Fruit fly (Drosophila melanogaster): ENCODE results near the gene Had1.

Gene Had1

dm6 chrX:16275854-16276338 lies 32.6 kb downstream of the Had1 start, which contains the start of the genes kat80 and Prosalpha4 (continued):
- TF ChIP-seq CG10543 (GFP tag; optimal IDR thresholded peaks at IDR 0.05) (peak; percentile 27), stc (GFP tag; IDR thresholded peaks at IDR 0.05) (no peak), scrt (GFP tag; optimal IDR thresholded peaks at IDR 0.05) (no peak), gsb (GFP tag; IDR thresholded peaks at IDR 0.05) (no peak), CG4854 (GFP tag; optimal IDR thresholded peaks at IDR 0.05) (no peak), run (tag; optimal IDR thresholded peaks at IDR 0.05) (no peak), Ravus (GFP tag; IDR thresholded peaks at IDR 0.05) (no peak), gfzf (GFP tag; optimal IDR thresholded peaks at IDR 0.05) (peak; percentile 58), Ets65A (GFP tag) (no peak), CG4707 (GFP tag; optimal IDR thresholded peaks at IDR 0.05) (no peak), Deaf1 (tag; optimal IDR thresholded peaks at IDR 0.05) (no peak), CG42726 (GFP tag; IDR thresholded peaks at IDR 0.05; ENCODE audit: partially characterized antibody) (peak; percentile 41; the same call in 1 of the 2 replicates), jing (GFP tag; optimal IDR thresholded peaks at IDR 0.05) (no peak), nerfin-2 (GFP tag; IDR thresholded peaks at IDR 0.05; ENCODE audit: partially characterized antibody) (no peak), br (optimal IDR thresholded peaks at IDR 0.05) (no peak), HLH3B (GFP tag; IDR thresholded peaks at IDR 0.05) (no peak), MBD-R2 (GFP tag; IDR thresholded peaks at IDR 0.05) (peak; percentile 46; the same call in 1 of the 2 replicates), tio (GFP tag; optimal IDR thresholded peaks at IDR 0.05) (no peak), fd102C (GFP tag; optimal IDR thresholded peaks at IDR 0.05) (no peak), CG7357 (GFP tag; IDR thresholded peaks at IDR 0.05) (no peak), dm (GFP tag; optimal IDR thresholded peaks at IDR 0.05) (no peak), slbo (GFP tag; IDR thresholded peaks at IDR 0.05) (peak; percentile 28; the same call in 1 of the 2 replicates), Hr39 (optimal IDR thresholded peaks at IDR 0.05) (no peak), CG17385 (GFP tag; optimal IDR thresholded peaks at IDR 0.05) (peak; percentile 19), CG17829 (tag; optimal IDR thresholded peaks at IDR 0.05) (peak; percentile 63), Usf (GFP tag; optimal IDR thresholded peaks at IDR 0.05) (no peak), Fer2 (tag; optimal IDR thresholded peaks at IDR 0.05) (no peak), bigmax (GFP tag; optimal IDR thresholded peaks at IDR 0.05) (no peak), Mrtf (GFP tag; IDR thresholded peaks at IDR 0.05) (no peak), HLH54F (GFP tag; optimal IDR thresholded peaks at IDR 0.05) (no peak), CG30020 (tag; optimal IDR thresholded peaks at IDR 0.05) (peak; percentile 78), insv (GFP tag; optimal IDR thresholded peaks at IDR 0.05) (no peak), Camta (GFP tag; optimal IDR thresholded peaks at IDR 0.05) (no peak), corto (GFP tag; optimal IDR thresholded peaks at IDR 0.05) (no peak)

dm6 chrX:16275168-16275853 lies 33.2 kb downstream of the Had1 start:
- TF ChIP-seq chinmo (GFP tag; IDR thresholded peaks at IDR 0.05; ENCODE audit: partially characterized antibody) (0 out of 4 replicates have a peak, but pooled peaks have one; percentile 14), dmrt99B (tag; optimal IDR thresholded peaks at IDR 0.05) (no peak), CG2116 (GFP tag; optimal IDR thresholded peaks at IDR 0.05) (no peak), CG14050 (GFP tag; IDR thresholded peaks at IDR 0.05) (no peak), CG8388 (GFP tag; optimal IDR thresholded peaks at IDR 0.05) (no peak), sug (tag; optimal IDR thresholded peaks at IDR 0.05) (no peak), fu2 (GFP tag; optimal IDR thresholded peaks at IDR 0.05) (no peak), al (GFP tag; IDR thresholded peaks at IDR 0.05) (no peak), maf-S (GFP tag; optimal IDR thresholded peaks at IDR 0.05) (no peak), Nf-YA (GFP tag; IDR thresholded peaks at IDR 0.05) (no peak), Atf3 (GFP tag; optimal IDR thresholded peaks at IDR 0.05) (no peak), Abd-B (GFP tag; optimal IDR thresholded peaks at IDR 0.05) (no peak), CG17359 (tag; optimal IDR thresholded peaks at IDR 0.05) (no peak), CG12659 (GFP tag; optimal IDR thresholded peaks at IDR 0.05) (no peak), CG1529 (GFP tag; optimal IDR thresholded peaks at IDR 0.05) (no peak), dmrt11E (tag; optimal IDR thresholded peaks at IDR 0.05) (no peak), CG7357 (GFP tag; IDR thresholded peaks at IDR 0.05) (no peak), Dbx (GFP tag; IDR thresholded peaks at IDR 0.05) (no peak), CG8478 (optimal IDR thresholded peaks at IDR 0.05) (no peak), YL-1 (GFP tag; optimal IDR thresholded peaks at IDR 0.05) (peak; percentile 43)

Measured in whole organism, embryonic.